Worm (Caenorhabditis elegans): ENCODE results near the gene R03A10.5.
A peak's percentile ranks its signal among the peaks of the same experiment; 100 is the strongest.

DNA sequence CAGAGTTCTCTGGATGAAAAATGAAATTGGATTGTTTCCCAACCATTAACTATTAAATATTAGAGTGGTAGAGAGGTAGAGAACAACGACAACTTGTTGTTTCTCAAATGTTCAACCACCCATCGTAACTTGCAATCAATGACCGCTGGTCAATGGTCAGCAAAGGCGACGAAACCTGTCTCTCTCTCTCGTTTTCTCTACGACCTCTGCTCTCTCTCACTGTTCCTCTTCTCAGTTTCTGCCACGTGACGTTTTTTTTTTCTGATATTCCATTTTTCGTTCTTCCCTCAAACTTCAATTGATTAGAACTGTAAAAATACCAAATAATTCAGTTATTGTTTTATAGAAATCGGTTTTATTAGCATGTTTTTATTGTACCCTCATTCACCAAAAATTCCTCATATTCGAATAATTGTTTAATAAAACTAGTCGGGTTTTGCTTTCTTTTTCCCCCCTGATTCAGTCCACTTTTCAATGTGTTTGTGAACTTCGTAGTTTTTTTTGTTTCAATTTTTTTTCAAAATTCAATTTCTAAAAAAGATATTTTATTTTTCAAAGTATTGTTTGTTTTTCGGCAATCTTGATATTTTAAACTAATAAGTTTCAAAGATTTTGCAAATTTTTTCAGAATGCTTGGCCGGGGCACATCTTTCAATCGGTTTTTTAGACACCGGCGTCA lies 50.5 kb downstream of the R03A10.5 start, which contains the start of gene suox-1:
- TF ChIP-seq lin-39 (tag; optimal IDR thresholded peaks at IDR 0.05) (peak; percentile 45), nhr-12 (tag; optimal IDR thresholded peaks at IDR 0.05) (no peak), nhr-237 (tag; optimal IDR thresholded peaks at IDR 0.05) (no peak), pha-4 (tag; optimal IDR thresholded peaks at IDR 0.05) (peak; percentile 14), nhr-77 (tag; optimal IDR thresholded peaks at IDR 0.05) (no peak), ceh-82 (tag; optimal IDR thresholded peaks at IDR 0.05) (no peak), fkh-2 (tag; optimal IDR thresholded peaks at IDR 0.05) (no peak), unc-62 (GFP tag; optimal IDR thresholded peaks at IDR 0.05) (no peak)

Data from whole organism, L3 larva.